Fruit fly (Drosophila melanogaster): Measurements from ENCODE around the gene CG17029.
A peak's percentile ranks its signal among the peaks of the same experiment; 100 is the strongest.

DNA sequence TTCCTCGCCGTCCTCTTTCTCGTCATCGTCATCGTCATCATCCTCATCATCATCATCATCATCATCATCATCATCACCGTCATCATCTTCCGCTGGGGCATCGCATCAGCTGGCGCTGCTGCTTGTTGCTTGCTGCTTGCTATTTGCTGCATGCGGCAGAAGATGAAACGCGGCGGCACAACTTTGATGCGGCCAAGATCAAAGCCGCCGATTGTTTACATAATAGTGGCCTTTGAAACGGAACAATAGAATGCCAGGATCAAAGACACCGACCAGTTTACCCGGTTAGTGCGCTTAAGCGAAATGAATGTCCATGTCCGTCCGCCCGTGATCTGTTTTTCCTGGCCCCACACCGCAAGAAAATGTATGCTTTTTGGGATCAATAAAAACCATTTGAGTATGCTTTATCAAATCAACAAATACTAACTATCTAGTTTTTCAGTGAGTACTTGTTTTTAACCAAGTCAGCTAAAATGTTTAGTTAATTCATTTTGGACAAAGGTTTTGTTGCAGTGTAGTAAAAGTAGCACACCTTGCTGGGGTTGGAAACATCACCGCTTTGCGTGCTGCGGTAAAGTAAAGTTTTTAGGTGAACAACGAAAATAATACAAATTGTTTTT lies 44.5 kb downstream of the CG17029 start:
- TF ChIP-seq D1 (tag; optimal IDR thresholded peaks at IDR 0.05) (no peak), CG8301 (tag; optimal IDR thresholded peaks at IDR 0.05) (peak; percentile 68)

All from whole organism, pupa.